Worm (Caenorhabditis elegans) whole organism, young adult: Measurements from ENCODE around the gene klp-12.
A peak's percentile ranks its signal among the peaks of the same experiment; 100 is the strongest.
"Not testable (repeated sequence)": the region's sequence is repeated elsewhere in the genome, so short reads cannot be mapped to it uniquely, and the experiment has no call there.

ENCODE experiments used
- B0336.3 ChIP-seq: fragments of 200-800 bp; sonication (Bioruptor generic); IDR thresholded peaks from 2 replicates; pipeline ENCODE4 v1.3.6; 2022; ENCODE audit warnings: missing genetic modification characterization, missing compliant biosample characterization
- D2030.7 ChIP-seq: fragments of 200-800 bp; sonication (Bioruptor generic); IDR thresholded peaks from 2 replicates; pipeline ENCODE4 v1.3.6; 2022; ENCODE audit warnings: missing genetic modification reagents, missing genetic modification characterization, missing compliant biosample characterization
- F33H1.4 ChIP-seq: fragments of 200-800 bp; sonication (Bioruptor generic); IDR thresholded peaks from 2 replicates; pipeline ENCODE4 v1.3.6; 2022; ENCODE audit warnings: missing genetic modification reagents, missing genetic modification characterization, missing compliant biosample characterization
- F39B2.1 ChIP-seq: fragments of 200-800 bp; sonication (Bioruptor generic); IDR thresholded peaks from 2 replicates; pipeline ENCODE4 v1.3.6; 2022; ENCODE audit warnings: missing genetic modification reagents, missing genetic modification characterization, missing compliant biosample characterization
- F49E8.2 ChIP-seq: sonication (generic microtip); optimal IDR thresholded peaks from 3 replicates; lab custom pipeline; 2017; ENCODE audit warnings: missing genetic modification characterization, mild to moderate bottlenecking, missing compliant biosample characterization, antibody characterized with exemption, moderate library complexity; ENCODE audit not compliant: insufficient read depth
- T07F8.4 ChIP-seq: sonication (generic microtip); optimal IDR thresholded peaks from 2 replicates; lab custom pipeline; 2016; ENCODE audit warnings: mild to moderate bottlenecking, missing genetic modification characterization, moderate library complexity, missing compliant biosample characterization
- Y53G8AR.9 ChIP-seq: fragments of 200-800 bp; sonication (Bioruptor generic); conservative IDR thresholded peaks from 2 replicates; pipeline ENCODE4 v1.3.6; 2022; ENCODE audit warnings: missing genetic modification reagents, missing genetic modification characterization, missing compliant biosample characterization
- Y56A3A.18 ChIP-seq: fragments of 200-800 bp; sonication (Bioruptor generic); IDR thresholded peaks from 2 replicates; pipeline ENCODE4 v1.3.6; 2022; ENCODE audit warnings: missing genetic modification reagents, missing genetic modification characterization, missing compliant biosample characterization
- Y79H2A.3 ChIP-seq: fragments of 200-800 bp; sonication (Bioruptor generic); conservative IDR thresholded peaks from 2 replicates; pipeline ENCODE4 v1.3.6; 2022; ENCODE audit warnings: missing genetic modification reagents, missing genetic modification characterization, missing compliant biosample characterization
- aptf-2 ChIP-seq: fragments of 200-800 bp; sonication (Bioruptor generic); conservative IDR thresholded peaks from 2 replicates; pipeline ENCODE4 v1.3.6; 2022; ENCODE audit warnings: missing genetic modification reagents, missing genetic modification characterization, missing compliant biosample characterization
- aptf-3 ChIP-seq: fragments of 200-800 bp; sonication (Bioruptor generic); IDR thresholded peaks from 2 replicates; pipeline ENCODE4 v1.3.6; 2022; ENCODE audit warnings: missing genetic modification characterization, missing compliant biosample characterization
- attf-6 ChIP-seq: fragments of 200-800 bp; sonication (Bioruptor generic); IDR thresholded peaks from 2 replicates; pipeline ENCODE4 v1.3.6; 2022; ENCODE audit warnings: missing genetic modification reagents, missing genetic modification characterization, missing compliant biosample characterization
- bed-1 ChIP-seq: fragments of 200-800 bp; sonication (Bioruptor generic); IDR thresholded peaks from 2 replicates; pipeline ENCODE4 v1.3.6; 2022; ENCODE audit warnings: missing genetic modification reagents, missing genetic modification characterization, missing compliant biosample characterization
- bed-2 ChIP-seq: fragments of 200-800 bp; sonication (Bioruptor generic); IDR thresholded peaks from 2 replicates; pipeline ENCODE4 v1.3.6; 2022; ENCODE audit warnings: missing genetic modification reagents, missing genetic modification characterization, missing compliant biosample characterization
- cebp-2 ChIP-seq: fragments of 200-800 bp; sonication (Bioruptor generic); IDR thresholded peaks from 2 replicates; pipeline ENCODE4 v1.3.6; 2022; ENCODE audit warnings: missing genetic modification characterization, missing compliant biosample characterization
- ceh-100 ChIP-seq: fragments of 200-800 bp; sonication (Bioruptor generic); IDR thresholded peaks from 2 replicates; pipeline ENCODE4 v1.3.6; 2022; ENCODE audit warnings: missing genetic modification reagents, missing genetic modification characterization, missing compliant biosample characterization
- ceh-58 ChIP-seq: fragments of 200-800 bp; sonication (Bioruptor generic); IDR thresholded peaks from 2 replicates; pipeline ENCODE4 v1.3.6; 2022; ENCODE audit warnings: missing genetic modification characterization, missing compliant biosample characterization
- ceh-91 ChIP-seq: fragments of 200-800 bp; sonication (Bioruptor generic); IDR thresholded peaks from 2 replicates; pipeline ENCODE4 v1.3.6; 2022; ENCODE audit warnings: missing genetic modification reagents, missing genetic modification characterization, missing compliant biosample characterization
- dox-1 ChIP-seq: fragments of 200-800 bp; sonication (Bioruptor generic); IDR thresholded peaks from 2 replicates; pipeline ENCODE4 v1.3.6; 2022; ENCODE audit warnings: missing genetic modification reagents, missing genetic modification characterization, missing compliant biosample characterization
- egl-44 ChIP-seq: fragments of 200-800 bp; sonication (Bioruptor generic); IDR thresholded peaks from 2 replicates; pipeline ENCODE4 v1.3.6; 2022; ENCODE audit warnings: missing genetic modification reagents, missing genetic modification characterization, missing compliant biosample characterization
- egrh-3 ChIP-seq: fragments of 200-800 bp; sonication (Bioruptor generic); IDR thresholded peaks from 2 replicates; pipeline ENCODE4 v1.3.6; 2022; ENCODE audit warnings: missing genetic modification reagents, missing genetic modification characterization, missing compliant biosample characterization
- ekl-4 ChIP-seq: fragments of 200-800 bp; sonication (Bioruptor generic); IDR thresholded peaks from 2 replicates; pipeline ENCODE4 v1.3.6; 2022; ENCODE audit warnings: missing genetic modification reagents, missing genetic modification characterization, missing compliant biosample characterization
- hmg-1.2 ChIP-seq: fragments of 200-800 bp; sonication (Bioruptor generic); IDR thresholded peaks from 2 replicates; pipeline ENCODE4 v1.3.6; 2022; ENCODE audit warnings: missing genetic modification reagents, missing genetic modification characterization, missing compliant biosample characterization
- hmg-20 ChIP-seq: fragments of 200-800 bp; sonication (Bioruptor generic); IDR thresholded peaks from 2 replicates; pipeline ENCODE4 v1.3.6; 2022; ENCODE audit warnings: missing genetic modification reagents, missing genetic modification characterization, missing compliant biosample characterization
- hrde-1 ChIP-seq: sonication (generic microtip); optimal IDR thresholded peaks from 2 replicates; lab custom pipeline; 2016; ENCODE audit warnings: missing genetic modification characterization, mild to moderate bottlenecking, missing compliant biosample characterization, moderate library complexity, missing genotype, missing genetic modification reagents, borderline replicate concordance
- hsf-1 ChIP-seq: fragments of 200-800 bp; sonication (Bioruptor generic); IDR thresholded peaks from 2 replicates; pipeline ENCODE4 v1.3.6; 2022; ENCODE audit warnings: missing genetic modification reagents, missing genetic modification characterization, missing compliant biosample characterization
- lin-26 ChIP-seq: fragments of 200-800 bp; sonication (Bioruptor generic); IDR thresholded peaks from 2 replicates; pipeline ENCODE4 v1.3.6; 2022; ENCODE audit warnings: missing genetic modification reagents, missing genetic modification characterization, missing compliant biosample characterization
- lin-54 ChIP-seq: fragments of 200-800 bp; sonication (Bioruptor generic); optimal IDR thresholded peaks from 2 replicates; lab custom pipeline; 2018; ENCODE audit warnings: mild to moderate bottlenecking, missing genetic modification characterization, missing compliant biosample characterization
- lsl-1 ChIP-seq: fragments of 200-800 bp; sonication (Bioruptor generic); optimal IDR thresholded peaks from 2 replicates; lab custom pipeline; 2018; ENCODE audit warnings: mild to moderate bottlenecking, missing genetic modification characterization, moderate library complexity, missing compliant biosample characterization
- madf-3 ChIP-seq: fragments of 200-800 bp; sonication (Bioruptor generic); IDR thresholded peaks from 2 replicates; pipeline ENCODE4 v1.3.6; 2022; ENCODE audit warnings: missing genetic modification reagents, missing genetic modification characterization, missing compliant biosample characterization
- madf-6 ChIP-seq: fragments of 200-800 bp; sonication (Bioruptor generic); IDR thresholded peaks from 2 replicates; pipeline ENCODE4 v1.3.6; 2022; ENCODE audit warnings: missing genetic modification reagents, missing genetic modification characterization, missing compliant biosample characterization
- madf-8 ChIP-seq: fragments of 200-800 bp; sonication (Bioruptor generic); conservative IDR thresholded peaks from 2 replicates; pipeline ENCODE4 v1.3.6; 2022; ENCODE audit warnings: missing genetic modification reagents, missing genetic modification characterization, missing compliant biosample characterization
- mcd-1 ChIP-seq: fragments of 200-800 bp; sonication (Bioruptor generic); IDR thresholded peaks from 2 replicates; pipeline ENCODE4 v1.3.6; 2022; ENCODE audit warnings: missing genetic modification reagents, missing genetic modification characterization, missing compliant biosample characterization
- nfya-2 ChIP-seq: fragments of 200-800 bp; sonication (Bioruptor generic); IDR thresholded peaks from 2 replicates; pipeline ENCODE4 v1.3.6; 2022; ENCODE audit warnings: missing genetic modification reagents, missing genetic modification characterization, missing compliant biosample characterization
- pbrm-1 ChIP-seq: fragments of 200-800 bp; sonication (Bioruptor generic); IDR thresholded peaks from 2 replicates; pipeline ENCODE4 v1.3.6; 2022; ENCODE audit warnings: missing genetic modification reagents, missing genetic modification characterization, missing compliant biosample characterization
- snpc-3.4 ChIP-seq: sonication (generic microtip); optimal IDR thresholded peaks from 2 replicates; lab custom pipeline; 2017; ENCODE audit warnings: missing genetic modification characterization, mild to moderate bottlenecking, missing compliant biosample characterization, antibody characterized with exemption, moderate library complexity, missing genotype, missing genetic modification reagents
- snpc-4 ChIP-seq, 5 experiments: fragments of 150-350 bp in 1 of 5; sonication (generic microtip) in 4 of 5; optimal IDR thresholded peaks; 2 replicates each; lab custom pipeline; 2014 to 2018; ENCODE audit warnings: missing genetic modification characterization in 5 of 5, missing biosample characterization in 3 of 5, antibody characterized with exemption in 2 of 5, mild to moderate bottlenecking in 2 of 5, missing compliant biosample characterization in 2 of 5, missing genotype in 2 of 5, moderate library complexity in 2 of 5, missing genetic modification reagents in 1 of 5
- tbp1 ChIP-seq: fragments of 200-800 bp; sonication (Bioruptor generic); optimal IDR thresholded peaks from 2 replicates; lab custom pipeline; 2018; ENCODE audit warnings: mild to moderate bottlenecking, missing genetic modification characterization, missing compliant biosample characterization
- xnd-1 ChIP-seq: sonication (generic microtip); optimal IDR thresholded peaks from 2 replicates; lab custom pipeline; 2016; ENCODE audit warnings: missing genotype, missing genetic modification reagents, missing genetic modification characterization, missing compliant biosample characterization
- ztf-26 ChIP-seq: sonication (generic microtip); optimal IDR thresholded peaks from 2 replicates; lab custom pipeline; 2017; ENCODE audit warnings: missing genetic modification characterization, missing compliant biosample characterization
- ztf-28 ChIP-seq: fragments of 200-800 bp; sonication (Bioruptor generic); IDR thresholded peaks from 2 replicates; pipeline ENCODE4 v1.3.6; 2022; ENCODE audit warnings: missing genetic modification reagents, missing genetic modification characterization, missing compliant biosample characterization

The klp-12 gene

ce11 chrIV:11359769-11360168, at the start of gene klp-12:
Gene klp-12, minus strand, starts transcription at chrIV:11359869.
- TF ChIP-seq bed-2 (GFP tag; lab: Robert Waterston, UW): no peak
- no peak for TF ChIP-seq lin-54 (GFP tag; lab: Kevin White, UChicago)
- no peak for TF ChIP-seq egl-44 (GFP tag; lab: Robert Waterston, UW)
- TF ChIP-seq bed-1 (GFP tag; lab: Robert Waterston, UW): no peak
- TF ChIP-seq ekl-4: no peak
- TF ChIP-seq ztf-26 (tag; lab: Kevin White, UChicago): no peak
- TF ChIP-seq T07F8.4 (tag; lab: Kevin White, UChicago): no peak
- TF ChIP-seq F33H1.4 (GFP tag; lab: Robert Waterston, UW): no peak
- no peak for TF ChIP-seq madf-3 (GFP tag; lab: Robert Waterston, UW)
- TF ChIP-seq B0336.3 (GFP tag; lab: Robert Waterston, UW): no peak

- TF ChIP-seq ceh-100 (0 out of 2 replicates have a peak, but pooled peaks have one; percentile 26), F33H1.4 (GFP tag; lab: Robert Waterston, UW) (peak; percentile 54), snpc-4 (tag; optimal IDR thresholded peaks at IDR 0.05; lab: Kevin White, UChicago) (peak in 1 of 4 experiments; percentile 25), egrh-3 (GFP tag; lab: Robert Waterston, UW) (peak; percentile 8; the same call in 1 of the 2 replicates), xnd-1 (tag; lab: Kevin White, UChicago) (peak; percentile 12), ztf-28 (GFP tag; lab: Robert Waterston, UW) (peak; percentile 29), nfya-2 (peak; percentile 82; the same call in 1 of the 2 replicates), dox-1 (peak; percentile 90), ceh-91 (GFP tag; lab: Robert Waterston, UW) (peak; percentile 50), pbrm-1 (peak; percentile 62; the same call in 1 of the 2 replicates), ceh-58 (GFP tag; lab: Robert Waterston, UW) (peak; percentile 84; the same call in 1 of the 2 replicates), madf-3 (GFP tag; lab: Robert Waterston, UW) (peak; percentile 81; the same call in 1 of the 2 replicates), hrde-1 (tag; lab: Kevin White, UChicago) (peak; percentile 63), hmg-1.2 (GFP tag; lab: Robert Waterston, UW) (peak; percentile 14; the same call in 1 of the 2 replicates), tbp1 (GFP tag; lab: Kevin White, UChicago) (peak; percentile 48), madf-8 (GFP tag; lab: Robert Waterston, UW) (peak; percentile 43), madf-6 (GFP tag; lab: Robert Waterston, UW) (peak; percentile 81), D2030.7 (GFP tag; lab: Robert Waterston, UW) (peak; percentile 37), hmg-20 (GFP tag; lab: Robert Waterston, UW) (0 out of 2 replicates have a peak, but pooled peaks have one; percentile 9), Y56A3A.18 (GFP tag; lab: Robert Waterston, UW) (peak; percentile 15; the same call in 1 of the 2 replicates), lin-54 (GFP tag; lab: Kevin White, UChicago) (peak; percentile 5), attf-6 (GFP tag; lab: Robert Waterston, UW) (peak; percentile 35; the same call in 1 of the 2 replicates), hsf-1 (GFP tag; lab: Robert Waterston, UW) (peak; percentile 61; the same call in 1 of the 2 replicates), aptf-2 (GFP tag; lab: Robert Waterston, UW) (peak; percentile 92), cebp-2 (GFP tag; lab: Robert Waterston, UW) (0 out of 2 replicates have a peak, but pooled peaks have one; percentile 28), Y53G8AR.9 (GFP tag; lab: Robert Waterston, UW) (peak; percentile 66), snpc-3.4 (tag; lab: Kevin White, UChicago) (peak; percentile 39), lsl-1 (GFP tag; lab: Kevin White, UChicago) (peak; percentile 25), mcd-1 (GFP tag; lab: Robert Waterston, UW) (0 out of 2 replicates have a peak, but pooled peaks have one; percentile 34), lin-26 (GFP tag; lab: Robert Waterston, UW) (peak; percentile 85), aptf-3 (GFP tag; lab: Robert Waterston, UW) (0 out of 2 replicates have a peak, but pooled peaks have one; percentile 28), ekl-4 (peak; percentile 70), egl-44 (GFP tag; lab: Robert Waterston, UW) (peak; percentile 12; the same call in 1 of the 2 replicates), F49E8.2 (tag; lab: Kevin White, UChicago) (peak; percentile 37), B0336.3 (GFP tag; lab: Robert Waterston, UW) (peak; percentile 61; the same call in 1 of the 2 replicates), F39B2.1 (GFP tag; lab: Robert Waterston, UW) (peak; percentile 99), Y79H2A.3 (GFP tag; lab: Robert Waterston, UW) (peak; percentile 62; the same call in 1 of the 2 replicates)
- TF ChIP-seq snpc-4 (GFP tag; optimal IDR thresholded peaks at IDR 0.05; lab: Kevin White, UChicago): not testable (repeated sequence)
Observed at ce11 chrIV:11406744-11407690, 47.3 kb upstream of the klp-12 start, which contains the start of the genes his-63 and his-64. Gene his-63, minus strand, starts transcription at chrIV:11406861. Gene his-64, plus strand, starts transcription at chrIV:11407116.
